Worm (Caenorhabditis elegans): Measurements from ENCODE around the gene F47E1.1.

F47E1.1 gene

DNA sequence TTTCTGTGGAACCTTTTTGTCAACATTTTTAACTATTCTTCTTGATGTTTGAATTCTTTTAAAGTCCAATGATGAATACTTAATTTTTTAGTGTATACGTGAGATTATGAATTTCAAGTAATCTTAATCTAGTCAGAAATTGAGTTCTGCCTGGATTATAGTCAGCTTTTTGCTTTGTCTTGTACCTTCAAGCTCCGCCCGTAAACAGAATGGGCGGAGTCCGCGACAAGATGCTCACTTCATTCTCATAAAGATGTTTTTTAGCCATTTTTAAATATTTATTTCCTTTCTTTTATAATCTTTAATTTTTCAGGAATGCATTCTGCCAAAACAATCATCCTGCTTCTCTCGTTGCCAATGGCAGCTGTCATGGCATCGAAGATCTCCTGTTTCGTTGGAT lies at the start of gene F47E1.1:
Gene F47E1.1, plus strand, starts transcription at position 301 of the 400 bp plus-strand sequence.
- no peak for TF ChIP-seq unc-62 (GFP tag; optimal IDR thresholded peaks at IDR 0.05)

ce11 chrX:9027304-9027703 lies 49.7 kb upstream of the F47E1.1 start, which contains the start of gene T25B6.3:
TSS of gene T25B6.3 (plus strand) at chrX:9027604.
- TF ChIP-seq unc-62 (GFP tag; optimal IDR thresholded peaks at IDR 0.05) = no peak

DNA sequence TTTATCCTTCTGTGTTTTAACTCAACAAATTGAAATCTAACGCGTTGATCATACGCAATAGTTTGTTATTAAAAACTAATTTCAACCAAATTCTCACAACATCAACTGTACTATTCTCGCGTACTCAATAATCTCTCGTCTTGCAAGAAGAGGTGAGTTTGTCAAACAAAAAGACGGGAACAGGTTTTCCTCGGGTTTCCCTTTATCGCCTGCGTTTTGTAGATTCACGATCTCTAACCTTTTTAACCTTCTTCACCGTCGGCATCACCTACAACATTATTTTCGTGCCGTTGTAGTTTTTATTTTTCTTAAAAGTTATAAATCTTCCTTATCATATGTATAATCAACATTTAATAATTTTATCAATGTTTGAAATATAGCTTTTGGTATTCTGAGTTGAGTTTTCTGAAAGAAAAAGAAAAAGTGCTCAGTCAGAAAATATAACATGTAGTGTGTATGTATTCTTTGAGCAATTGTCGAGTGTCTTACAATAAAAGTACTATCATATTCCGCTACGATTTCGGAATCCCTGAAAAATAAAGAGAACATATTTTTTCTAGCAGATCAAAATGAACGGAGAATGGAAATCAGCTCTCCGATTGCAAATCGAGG lies 48.0 kb upstream of the F47E1.1 start, which contains the start of gene snf-12:
Gene snf-12, plus strand, starts transcription at position 562 of the 612 bp plus-strand sequence.
- TF ChIP-seq unc-62 (GFP tag; optimal IDR thresholded peaks at IDR 0.05) = no peak

ce11 chrX:9034310-9034709 lies 42.7 kb upstream of the F47E1.1 start, which contains the start of gene nep-22:
TSS of gene nep-22 (plus strand) at chrX:9034554.
- TF ChIP-seq unc-62 (GFP tag; optimal IDR thresholded peaks at IDR 0.05) = no peak

DNA sequence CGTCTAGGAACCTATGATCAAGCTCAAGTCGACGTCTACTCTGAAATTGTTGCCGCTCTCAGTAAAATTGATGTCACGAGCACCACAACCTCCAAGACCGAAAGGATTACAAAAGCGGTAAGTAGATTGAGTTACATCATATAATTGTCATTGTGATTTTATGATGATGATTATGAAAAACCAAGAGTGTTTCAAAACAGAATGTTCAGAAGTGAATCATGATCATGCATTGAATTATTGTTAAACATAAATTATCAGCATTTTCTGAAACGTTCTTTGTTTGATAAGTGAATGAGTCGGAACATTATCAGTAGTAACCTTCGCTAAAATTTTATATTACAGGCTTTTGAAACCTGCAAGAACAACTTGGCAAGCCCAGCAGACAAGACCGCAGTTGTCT lies 41.8 kb upstream of the F47E1.1 start:
- TF ChIP-seq unc-62 (GFP tag; optimal IDR thresholded peaks at IDR 0.05) = no peak

- no peak for TF ChIP-seq unc-62 (GFP tag; optimal IDR thresholded peaks at IDR 0.05)
These were observed 40.7 kb upstream of the F47E1.1 start for ce11 chrX:9036237-9036636.

DNA sequence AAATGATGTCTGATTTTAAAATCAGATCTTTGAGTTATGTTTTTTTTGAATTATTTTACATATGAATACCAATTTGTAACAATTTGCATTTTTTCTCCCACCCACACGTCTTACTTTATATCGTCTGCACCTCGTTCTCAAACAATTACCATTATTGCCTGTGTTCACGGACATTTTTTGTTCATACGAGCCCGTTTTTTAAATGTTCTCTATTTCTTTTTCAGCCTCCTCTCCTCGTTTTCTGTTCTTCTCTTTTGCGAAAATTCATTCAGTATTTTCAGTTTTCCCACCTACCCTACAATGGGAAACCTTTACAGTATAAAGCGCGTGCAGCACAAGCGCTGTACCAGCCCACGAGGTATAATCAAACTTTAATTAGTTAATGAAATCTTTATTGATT lies 31.1 kb upstream of the F47E1.1 start, which contains the start of gene prdm-14:
Gene prdm-14, plus strand, starts transcription at position 301 of the 400 bp plus-strand sequence.
- no peak for TF ChIP-seq unc-62 (GFP tag; optimal IDR thresholded peaks at IDR 0.05)

ce11 chrX:9048657-9049056 lies 28.3 kb upstream of the F47E1.1 start, which contains the start of gene F47E1.20:
TSS of gene F47E1.20 (plus strand) at chrX:9048957.
- no peak for TF ChIP-seq unc-62 (GFP tag; optimal IDR thresholded peaks at IDR 0.05)

DNA sequence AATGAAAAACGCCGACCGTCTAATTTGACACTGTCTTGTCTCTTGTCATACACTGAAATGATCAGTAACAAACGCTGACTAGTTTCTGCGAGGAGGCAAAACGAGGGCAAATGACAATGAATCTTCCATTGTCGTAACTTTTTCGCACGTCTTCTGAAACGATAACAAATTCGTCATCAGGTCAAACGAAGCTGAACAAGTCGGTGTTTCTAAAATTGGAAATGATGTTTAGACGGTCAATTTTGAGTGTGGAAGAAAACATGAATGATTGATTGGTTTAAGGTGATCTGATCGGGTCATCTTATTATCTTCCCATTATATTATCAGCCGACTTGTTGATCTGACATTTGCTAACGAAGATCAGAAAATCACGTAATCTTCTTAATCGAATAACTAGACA lies 23.6 kb upstream of the F47E1.1 start:
- TF ChIP-seq unc-62 (GFP tag; optimal IDR thresholded peaks at IDR 0.05) = no peak

- TF ChIP-seq unc-62 (GFP tag; optimal IDR thresholded peaks at IDR 0.05) = no peak
These were observed 19.6 kb upstream of the F47E1.1 start, which contains the start of gene F47E1.2 for ce11 chrX:9057352-9057751. TSS of gene F47E1.2 (plus strand) at chrX:9057652.

- TF ChIP-seq unc-62 (GFP tag; optimal IDR thresholded peaks at IDR 0.05) = no peak
These were observed 14.5 kb upstream of the F47E1.1 start, which contains the start of gene F47E1.4 for ce11 chrX:9062523-9062922. TSS of gene F47E1.4 (plus strand) at chrX:9062823.

- TF ChIP-seq unc-62 (GFP tag; optimal IDR thresholded peaks at IDR 0.05) = no peak
These were observed 13.5 kb upstream of the F47E1.1 start for ce11 chrX:9063439-9063838.

- no peak for TF ChIP-seq unc-62 (GFP tag; optimal IDR thresholded peaks at IDR 0.05)
These were observed 9.7 kb upstream of the F47E1.1 start for ce11 chrX:9067230-9067822.

DNA sequence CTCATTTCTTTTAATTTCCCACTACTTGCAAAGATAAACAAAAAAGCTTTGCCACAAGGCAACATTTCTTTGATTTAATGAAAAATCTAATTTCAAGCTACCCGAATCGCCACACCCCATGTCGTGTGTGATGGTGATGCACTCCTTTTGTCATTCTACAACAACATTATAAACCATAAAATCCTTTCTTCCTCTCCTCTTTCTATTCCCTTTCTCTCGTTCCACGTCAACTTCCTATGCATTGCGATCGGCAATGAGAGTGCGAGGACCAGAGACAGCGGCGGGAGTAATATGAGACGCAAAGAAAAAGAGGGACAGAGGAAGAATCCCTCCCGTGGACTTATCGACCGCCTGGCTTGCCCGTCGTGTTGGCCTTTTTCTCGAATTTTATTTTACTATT lies 8.9 kb upstream of the F47E1.1 start:
- no peak for TF ChIP-seq unc-62 (GFP tag; optimal IDR thresholded peaks at IDR 0.05)

ce11 chrX:9069070-9069469 lies 7.9 kb upstream of the F47E1.1 start:
- no peak for TF ChIP-seq unc-62 (GFP tag; optimal IDR thresholded peaks at IDR 0.05)

DNA sequence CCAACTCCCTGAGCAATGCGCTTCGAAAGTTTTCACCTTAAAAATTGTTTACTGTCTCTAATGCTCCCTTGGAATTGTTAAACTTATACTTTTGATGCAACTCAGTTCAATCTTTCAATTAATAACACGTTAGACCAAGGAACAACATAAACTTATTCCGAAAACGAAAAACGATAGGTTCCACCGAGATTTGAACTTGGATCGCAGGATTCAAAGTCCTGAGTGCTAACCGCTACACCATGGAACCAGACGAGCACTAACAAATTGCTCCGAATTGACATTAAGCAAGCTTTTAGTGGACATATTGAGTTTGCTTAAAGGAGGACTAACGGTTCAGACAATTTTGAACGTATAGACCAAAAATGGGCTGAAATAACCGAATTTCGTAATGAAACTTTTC lies 2.5 kb upstream of the F47E1.1 start:
- TF ChIP-seq unc-62 (GFP tag; optimal IDR thresholded peaks at IDR 0.05) = no peak

DNA sequence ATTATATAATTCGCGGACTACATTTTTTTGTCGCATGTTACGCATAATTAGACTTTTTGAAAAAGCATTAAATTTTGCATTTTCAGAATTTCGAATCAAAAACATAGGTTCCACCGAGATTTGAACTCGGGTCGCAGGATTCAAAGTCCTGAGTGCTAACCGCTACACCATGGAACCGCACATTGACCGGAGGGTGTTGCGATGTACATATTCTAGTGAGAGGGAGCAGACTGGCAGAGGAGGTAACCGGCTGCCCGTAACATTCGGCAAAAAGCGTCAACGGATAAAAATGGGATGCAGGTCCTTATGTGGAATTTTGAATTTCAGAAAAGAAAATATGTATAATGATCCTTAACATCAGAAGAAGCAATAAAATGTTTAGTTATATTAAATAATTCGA lies 1.2 kb downstream of the F47E1.1 start:
- no peak for TF ChIP-seq unc-62 (GFP tag; optimal IDR thresholded peaks at IDR 0.05)

Data from whole organism, dauer.